Worm (Caenorhabditis elegans) whole organism, early embryonic: ENCODE measurements around the gene eng-1.

Experiments
- ama-1 ChIP-seq: fragments of 150-350 bp; optimal IDR thresholded peaks from 2 replicates; lab custom pipeline; 2014
- ceh-13 ChIP-seq: fragments of 200-800 bp; sonication (Bioruptor generic); optimal IDR thresholded peaks from 2 replicates; lab custom pipeline; 2018; ENCODE audit warnings: mild to moderate bottlenecking, missing genetic modification characterization, missing compliant biosample characterization
- ceh-36 ChIP-seq: sonication (generic microtip); optimal IDR thresholded peaks from 2 replicates; lab custom pipeline; 2016; ENCODE audit warnings: missing genetic modification characterization, inconsistent platforms, missing compliant biosample characterization
- flt-1 ChIP-seq: fragments of 200-800 bp; sonication (Bioruptor generic); IDR thresholded peaks from 2 replicates; pipeline ENCODE4 v1.3.6; 2022; ENCODE audit warnings: missing genetic modification characterization, missing compliant biosample characterization
- hmbx-1 ChIP-seq: sonication (generic microtip); optimal IDR thresholded peaks from 2 replicates; lab custom pipeline; 2016; ENCODE audit warnings: mild to moderate bottlenecking, missing genetic modification characterization, missing compliant biosample characterization
- hnd-1 ChIP-seq: sonication (generic microtip); optimal IDR thresholded peaks from 2 replicates; lab custom pipeline; 2016; ENCODE audit warnings: missing genetic modification characterization, missing compliant biosample characterization
- pes-1 ChIP-seq: fragments of 200-800 bp; sonication (Bioruptor generic); IDR thresholded peaks from 2 replicates; pipeline ENCODE4 v1.3.6; 2022; ENCODE audit warnings: missing genetic modification reagents, missing genetic modification characterization, missing compliant biosample characterization
- tbx-11 ChIP-seq: fragments of 200-800 bp; sonication (Bioruptor generic); IDR thresholded peaks from 2 replicates; pipeline ENCODE4 v1.3.6; 2022; ENCODE audit warnings: missing genetic modification characterization, missing compliant biosample characterization
- tbx-37 ChIP-seq: fragments of 200-800 bp; sonication (Bioruptor generic); conservative IDR thresholded peaks from 2 replicates; pipeline ENCODE4 v1.3.6; 2022; ENCODE audit warnings: missing genetic modification reagents, missing genetic modification characterization, missing compliant biosample characterization

DNA sequence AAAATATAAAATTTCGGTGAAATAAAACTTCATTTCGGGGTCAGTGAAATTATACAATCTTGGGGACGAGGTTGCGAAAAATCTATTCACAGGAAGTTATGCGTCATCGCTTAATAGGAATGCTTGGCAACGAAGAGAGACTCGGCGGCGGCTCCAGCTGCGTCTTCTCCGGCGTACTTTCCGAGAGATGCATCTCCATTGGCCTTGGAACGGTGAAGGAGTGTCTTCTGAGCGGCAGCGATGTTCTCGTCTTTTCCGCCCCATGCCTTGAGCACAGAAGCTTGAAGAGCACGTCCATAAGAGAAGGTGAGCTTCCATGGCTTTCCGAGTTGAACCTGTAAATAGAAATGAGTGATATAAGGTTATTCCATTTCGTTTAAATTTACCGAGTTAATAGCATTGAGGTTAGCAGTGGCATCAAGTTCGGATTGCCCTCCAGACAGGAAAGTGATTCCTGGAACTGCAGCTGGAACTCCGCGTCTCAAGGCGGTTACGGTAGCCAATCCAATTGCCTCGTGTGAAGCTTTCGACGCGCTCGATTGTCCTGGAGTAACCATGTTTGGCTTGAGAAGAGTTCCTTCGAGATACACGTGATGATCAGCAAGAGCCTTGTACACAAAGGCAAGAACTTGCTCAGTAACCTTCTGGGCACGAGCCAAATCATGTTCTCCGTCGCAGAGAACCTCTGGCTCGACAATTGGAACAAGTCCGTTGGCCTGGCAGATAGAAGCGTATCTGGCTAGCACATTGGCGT is 6.5 kb upstream of the eng-1 start:
- TF ChIP-seq tbx-11 (GFP tag; lab: Robert Waterston, UW) (no peak), flt-1 (GFP tag; lab: Robert Waterston, UW) (no peak), ceh-13 (no peak), ama-1 (no peak), pes-1 (no peak), hmbx-1 (tag; lab: Kevin White, UChicago) (no peak), ceh-36 (tag; lab: Kevin White, UChicago) (no peak), tbx-37 (GFP tag; lab: Robert Waterston, UW) (no peak), hnd-1 (tag; lab: Kevin White, UChicago) (no peak)
